Worm (Caenorhabditis elegans) whole organism, L4 larva: ENCODE measurements around the gene pptr-1.

Experiments
- ZK546.5 ChIP-seq, 2 experiments: sonication (generic microtip); optimal IDR thresholded peaks; 2 replicates each; lab custom pipeline; 2017; ENCODE audit warnings: missing biosample characterization in 2 of 2, missing genetic modification characterization in 2 of 2
- arid-1 ChIP-seq: fragments of 200-800 bp; sonication (Bioruptor generic); conservative IDR thresholded peaks from 2 replicates; pipeline ENCODE4 v1.3.6; 2022; ENCODE audit warnings: missing genetic modification reagents, missing genetic modification characterization, missing compliant biosample characterization
- skn-1 ChIP-seq: fragments of 150-350 bp; optimal IDR thresholded peaks from 2 replicates; lab custom pipeline; 2014; ENCODE audit warnings: missing biosample characterization, missing genetic modification characterization
- ztf-11 ChIP-seq: fragments of 150-350 bp; optimal IDR thresholded peaks from 2 replicates; lab custom pipeline; 2014; ENCODE audit warnings: missing biosample characterization, missing genetic modification characterization

DNA sequence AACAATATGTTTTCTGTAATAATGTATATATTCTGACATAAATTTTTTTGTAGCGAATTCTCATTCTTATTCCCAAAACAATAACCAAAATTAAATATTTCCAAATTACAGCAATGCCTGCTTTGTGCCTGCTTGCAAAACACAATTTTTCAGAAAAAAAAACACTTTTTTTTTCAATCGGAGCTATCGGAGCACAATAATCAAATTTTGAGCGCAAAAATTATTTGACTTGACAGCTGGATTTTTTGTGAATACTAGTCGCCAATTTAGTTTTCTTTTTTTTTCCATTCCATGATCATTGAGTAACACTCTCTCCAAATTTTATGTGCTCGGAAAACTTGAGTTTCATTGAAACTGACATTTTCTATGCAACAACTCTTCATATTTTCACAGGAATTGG lies 40.1 kb upstream of the pptr-1 start, which contains the start of gene srh-180:
- no peak for TF ChIP-seq arid-1 (GFP tag; lab: Robert Waterston, UW)
- no peak for TF ChIP-seq ZK546.5 (tag; optimal IDR thresholded peaks at IDR 0.05; lab: Kevin White, UChicago)
- TF ChIP-seq skn-1 (tag; lab: Kevin White, UChicago): no peak
- TF ChIP-seq ztf-11 (tag; lab: Kevin White, UChicago): no peak
